Fruit fly (Drosophila melanogaster): ENCODE measurements around the gene Hex-A.

Gene Hex-A

dm6 chrX:9553545-9554320, 31.7 kb upstream of the Hex-A start (continued):
- TF ChIP-seq CG6272 (GFP tag; IDR thresholded peaks at IDR 0.05), result peak; percentile 82
- TF ChIP-seq vnd (GFP tag; IDR thresholded peaks at IDR 0.05; ENCODE audit: partially characterized antibody), result 0 out of 3 replicates have a peak, but pooled peaks have one; percentile 46

dm6 chrX:9554346-9554808, 31.1 kb upstream of the Hex-A start, which contains the start of gene RpS28b:
Gene RpS28b, plus strand, starts transcription at chrX:9554623.
- TF ChIP-seq CG34376 (GFP tag; optimal IDR thresholded peaks at IDR 0.05) (peak; percentile 98), CG17612 (GFP tag; IDR thresholded peaks at IDR 0.05) (peak; percentile 81), Rfx (GFP tag; IDR thresholded peaks at IDR 0.05) (peak; percentile 98), so (GFP tag; IDR thresholded peaks at IDR 0.05) (peak; percentile 83), C15 (GFP tag; IDR thresholded peaks at IDR 0.05) (peak; percentile 88), ase (GFP tag; IDR thresholded peaks at IDR 0.05) (peak; percentile 93), dysf (GFP tag; IDR thresholded peaks at IDR 0.05) (peak; percentile 88), Sox102F (GFP tag; optimal IDR thresholded peaks at IDR 0.05) (no peak), CG10267 (tag; optimal IDR thresholded peaks at IDR 0.05) (peak; percentile 13), CG31388 (GFP tag; optimal IDR thresholded peaks at IDR 0.05) (peak; percentile 7), Six4 (GFP tag; optimal IDR thresholded peaks at IDR 0.05) (peak; percentile 48), stc (GFP tag; IDR thresholded peaks at IDR 0.05) (peak; percentile 81), trem (tag; optimal IDR thresholded peaks at IDR 0.05) (peak; percentile 44), CG7271 (tag; optimal IDR thresholded peaks at IDR 0.05) (peak; percentile 82), trh (GFP tag; optimal IDR thresholded peaks at IDR 0.05) (peak; percentile 78), danr (GFP tag; IDR thresholded peaks at IDR 0.05) (peak; percentile 57; the same call in 1 of the 2 replicates), CG5245 (GFP tag; optimal IDR thresholded peaks at IDR 0.05) (peak; percentile 78), CG7786 (GFP tag; optimal IDR thresholded peaks at IDR 0.05) (peak; percentile 79), CG6654 (GFP tag; optimal IDR thresholded peaks at IDR 0.05) (peak; percentile 80), Atf3 (GFP tag; optimal IDR thresholded peaks at IDR 0.05) (peak; percentile 75), CG33557 (GFP tag; optimal IDR thresholded peaks at IDR 0.05) (peak; percentile 80), Mad (GFP tag; optimal IDR thresholded peaks at IDR 0.05) (peak; percentile 92), Trl (optimal IDR thresholded peaks at IDR 0.05) (no peak), Trl (GFP tag; optimal IDR thresholded peaks at IDR 0.05) (peak; percentile 90), CG4707 (GFP tag; optimal IDR thresholded peaks at IDR 0.05) (peak; percentile 90), CG4360 (GFP tag; IDR thresholded peaks at IDR 0.05) (peak; percentile 61), eve (GFP tag; optimal IDR thresholded peaks at IDR 0.05) (no peak), Fer3 (tag; optimal IDR thresholded peaks at IDR 0.05) (peak; percentile 89), h (optimal IDR thresholded peaks at IDR 0.05) (no peak), chm (GFP tag; IDR thresholded peaks at IDR 0.05) (peak; percentile 97), CG1647 (GFP tag; optimal IDR thresholded peaks at IDR 0.05) (peak; percentile 70), CG3163 (GFP tag; optimal IDR thresholded peaks at IDR 0.05) (peak; percentile 79), Doc3 (GFP tag; IDR thresholded peaks at IDR 0.05; ENCODE audit: partially characterized antibody) (peak; percentile 53; the same call in 2 of the 3 replicates), schlank (tag; optimal IDR thresholded peaks at IDR 0.05) (peak; percentile 96), CG10462 (GFP tag; optimal IDR thresholded peaks at IDR 0.05) (no peak), sima (GFP tag; optimal IDR thresholded peaks at IDR 0.05) (peak; percentile 70), dimm (GFP tag; IDR thresholded peaks at IDR 0.05) (peak; percentile 83), CG10431 (GFP tag; optimal IDR thresholded peaks at IDR 0.05) (peak; percentile 95), Hand (GFP tag; optimal IDR thresholded peaks at IDR 0.05) (peak; percentile 76), repo (GFP tag; optimal IDR thresholded peaks at IDR 0.05) (peak; percentile 80), chn (GFP tag; optimal IDR thresholded peaks at IDR 0.05) (peak; percentile 73), Atf6 (GFP tag; IDR thresholded peaks at IDR 0.05) (peak; percentile 80), Drgx (GFP tag; IDR thresholded peaks at IDR 0.05) (peak; percentile 69), MESR4 (GFP tag; optimal IDR thresholded peaks at IDR 0.05) (peak; percentile 98), sr (GFP tag; IDR thresholded peaks at IDR 0.05) (peak; percentile 95), CG42726 (GFP tag; IDR thresholded peaks at IDR 0.05; ENCODE audit: partially characterized antibody) (peak; percentile 90), CG17385 (GFP tag; optimal IDR thresholded peaks at IDR 0.05) (peak; percentile 89)

Measured in whole organism, embryonic.